Worm (Caenorhabditis elegans) whole organism, midembryonic: Measurements from ENCODE around the gene pgam-5.

Experiments
- T22C8.4 ChIP-seq: fragments of 200-800 bp; sonication (Bioruptor generic); IDR thresholded peaks from 2 replicates; pipeline ENCODE4 v1.3.6; 2022; ENCODE audit warnings: missing genetic modification characterization, missing compliant biosample characterization
- cog-1 ChIP-seq: sonication (generic microtip); optimal IDR thresholded peaks from 2 replicates; lab custom pipeline; 2016; ENCODE audit warnings: missing genetic modification characterization, missing compliant biosample characterization
- flt-1 ChIP-seq: fragments of 200-800 bp; sonication (Bioruptor generic); IDR thresholded peaks from 2 replicates; pipeline ENCODE4 v1.3.6; 2022; ENCODE audit warnings: missing genetic modification characterization, missing compliant biosample characterization
- klf-2 ChIP-seq: fragments of 200-800 bp; sonication (Bioruptor generic); conservative IDR thresholded peaks from 2 replicates; pipeline ENCODE4 v1.3.6; 2022; ENCODE audit warnings: missing genetic modification reagents, missing genetic modification characterization, missing compliant biosample characterization
- med-1 ChIP-seq: sonication (generic microtip); optimal IDR thresholded peaks from 2 replicates; lab custom pipeline; 2017; ENCODE audit warnings: missing genetic modification characterization, mild to moderate bottlenecking, missing compliant biosample characterization, antibody characterized with exemption, missing genetic modification reagents; ENCODE audit not compliant: insufficient read depth
- ref-1 ChIP-seq: fragments of 200-800 bp; sonication (Bioruptor generic); conservative IDR thresholded peaks from 2 replicates; pipeline ENCODE4 v1.3.6; 2022; ENCODE audit warnings: missing genetic modification reagents, missing genetic modification characterization, missing compliant biosample characterization
- tab-1 ChIP-seq: fragments of 200-800 bp; sonication (Bioruptor generic); IDR thresholded peaks from 2 replicates; pipeline ENCODE4 v1.3.6; 2022; ENCODE audit warnings: missing genetic modification characterization, missing compliant biosample characterization
- ztf-23 ChIP-seq: fragments of 200-800 bp; sonication (Bioruptor generic); IDR thresholded peaks from 2 replicates; pipeline ENCODE4 v1.3.6; 2022; ENCODE audit warnings: missing genetic modification reagents, missing genetic modification characterization, missing compliant biosample characterization
- ztf-29 ChIP-seq: fragments of 200-800 bp; sonication (Bioruptor generic); IDR thresholded peaks from 2 replicates; pipeline ENCODE4 v1.3.6; 2022; ENCODE audit warnings: missing genetic modification reagents, missing genetic modification characterization, missing compliant biosample characterization

pgam-5 gene

DNA sequence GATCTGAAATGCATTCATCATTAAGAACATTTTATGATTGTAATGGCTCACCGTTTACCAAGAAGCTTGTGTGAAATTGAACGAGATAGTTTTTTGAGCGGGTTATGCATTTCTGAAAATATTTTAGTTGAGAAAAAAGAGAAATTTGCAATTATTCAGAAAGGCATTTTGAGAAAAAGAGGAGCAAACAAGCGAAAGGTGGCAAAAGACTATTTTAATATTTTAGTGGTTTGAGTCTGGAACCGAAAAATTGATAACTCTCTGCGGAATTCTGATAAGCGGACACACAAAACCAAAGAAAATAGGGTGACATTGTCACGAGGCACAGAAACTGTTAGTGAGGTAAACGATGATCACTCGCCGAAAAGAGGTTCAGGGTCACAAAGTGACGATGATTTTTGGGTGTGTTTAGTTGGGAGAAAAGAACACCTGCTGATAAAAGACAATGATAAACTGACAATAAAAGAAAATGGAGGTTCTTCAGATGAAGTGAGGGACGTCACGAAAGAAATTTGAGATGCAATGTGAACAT, 43.8 kb downstream of the pgam-5 start:
- TF ChIP-seq tab-1 (GFP tag; lab: Robert Waterston, UW), result no peak

DNA sequence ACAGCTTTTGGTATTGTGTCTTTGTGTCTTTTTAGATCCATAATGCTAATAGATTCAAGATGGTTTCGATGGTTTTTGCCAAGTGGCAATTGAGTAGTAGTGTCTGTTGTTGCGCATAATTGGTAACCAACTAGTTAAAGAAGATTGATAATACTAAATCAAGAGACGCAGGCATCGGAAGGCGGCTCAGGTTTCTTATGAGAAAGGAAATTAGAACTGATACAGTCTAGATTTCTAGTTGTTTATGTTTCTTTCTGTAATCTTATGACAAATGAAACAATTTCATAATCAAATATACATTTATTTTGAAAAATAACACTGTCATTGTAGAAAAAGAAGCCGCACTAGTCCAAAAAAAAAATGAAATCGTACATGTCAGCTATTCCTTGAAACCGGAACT, 44.7 kb downstream of the pgam-5 start, which contains the start of gene ZK1290.10:
TSS of gene ZK1290.10 (minus strand) at position 101 of the 400 bp plus-strand sequence.
- no peak for TF ChIP-seq ref-1 (GFP tag; lab: Robert Waterston, UW)
- no peak for TF ChIP-seq med-1 (GFP tag; lab: Kevin White, UChicago)
- TF ChIP-seq klf-2, result no peak
- TF ChIP-seq T22C8.4, result no peak
- no peak for TF ChIP-seq flt-1 (GFP tag; lab: Robert Waterston, UW)
- TF ChIP-seq tab-1 (GFP tag; lab: Robert Waterston, UW), result no peak
- TF ChIP-seq ztf-29 (GFP tag; lab: Robert Waterston, UW), result no peak
- TF ChIP-seq ztf-23, result no peak
- TF ChIP-seq cog-1 (tag; lab: Kevin White, UChicago), result no peak

DNA sequence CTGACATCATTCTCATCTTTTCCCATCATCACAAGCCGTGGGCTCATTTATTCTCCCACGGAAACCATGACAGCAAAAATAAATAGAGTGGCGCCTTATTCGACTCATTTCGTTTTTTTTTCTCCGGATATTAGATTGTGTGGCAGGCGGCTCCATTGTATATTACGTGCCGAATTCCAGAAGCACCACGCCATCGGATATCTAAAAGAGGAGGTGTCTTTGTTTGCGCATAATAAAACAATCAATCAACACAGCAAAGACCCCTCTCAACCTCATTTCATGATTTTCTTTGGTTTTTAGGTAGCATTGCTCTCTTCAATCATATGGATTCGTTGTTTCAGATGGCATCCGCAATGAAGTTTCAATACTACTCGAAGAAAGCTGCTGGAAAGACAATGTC, 49.5 kb downstream of the pgam-5 start, which contains the start of gene tph-1:
TSS of gene tph-1 (plus strand) at position 301 of the 400 bp plus-strand sequence.
- TF ChIP-seq tab-1 (GFP tag; lab: Robert Waterston, UW) (no peak), ztf-29 (GFP tag; lab: Robert Waterston, UW) (no peak), ref-1 (GFP tag; lab: Robert Waterston, UW) (no peak), klf-2 (no peak), cog-1 (tag; lab: Kevin White, UChicago) (no peak), med-1 (GFP tag; lab: Kevin White, UChicago) (no peak), T22C8.4 (no peak), ztf-23 (no peak), flt-1 (GFP tag; lab: Robert Waterston, UW) (no peak)

DNA sequence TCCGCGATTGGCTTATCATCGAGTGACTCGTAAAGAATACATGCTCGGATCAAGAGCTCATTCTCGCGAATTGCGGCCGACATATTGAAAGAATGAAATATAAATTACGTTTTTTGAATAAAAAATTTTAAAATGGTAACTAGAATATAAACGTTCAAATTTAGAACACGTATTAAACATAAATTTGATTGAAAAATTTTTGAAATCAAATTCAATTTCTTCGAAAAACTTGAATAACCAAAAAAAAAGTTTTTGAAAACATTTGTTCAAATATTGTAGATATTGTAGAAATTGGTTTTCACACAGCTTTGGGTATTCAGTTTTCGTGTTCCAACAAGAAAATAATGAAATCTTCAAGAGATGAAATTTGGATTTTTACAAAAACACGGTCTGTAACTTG, 50.5 kb downstream of the pgam-5 start, which contains the start of gene fbxa-224:
TSS of gene fbxa-224 (minus strand) at position 101 of the 400 bp plus-strand sequence.
- no peak for TF ChIP-seq tab-1 (GFP tag; lab: Robert Waterston, UW)
- TF ChIP-seq ztf-29 (GFP tag; lab: Robert Waterston, UW), result no peak
- no peak for TF ChIP-seq med-1 (GFP tag; lab: Kevin White, UChicago)
- TF ChIP-seq cog-1 (tag; lab: Kevin White, UChicago), result no peak
- TF ChIP-seq ztf-23, result no peak
- TF ChIP-seq klf-2, result no peak
- TF ChIP-seq ref-1 (GFP tag; lab: Robert Waterston, UW), result no peak
